Fruit fly (Drosophila melanogaster) whole organism, embryonic: ENCODE results near the gene CG42340.

ENCODE experiments used
- Abd-B ChIP-seq: fragments of 200-800 bp; sonication (Bioruptor generic); optimal IDR thresholded peaks from 2 replicates; lab custom pipeline; 2018; ENCODE audit warnings: missing biosample characterization, mild to moderate bottlenecking, missing genetic modification characterization, moderate library complexity
- Adf1 ChIP-seq: fragments of 200-800 bp; sonication (Bioruptor generic); IDR thresholded peaks from 2 replicates; pipeline ENCODE4 v1.3.6; 2022; ENCODE audit warnings: missing biosample characterization, missing genetic modification characterization
- Antp ChIP-seq: fragments of 200-800 bp; sonication (Bioruptor generic); optimal IDR thresholded peaks from 3 replicates; lab custom pipeline; 2016; ENCODE audit warnings: missing biosample characterization, missing genetic modification characterization
- BEAF-32 ChIP-seq: fragments of 200-800 bp; sonication (Bioruptor generic); optimal IDR thresholded peaks from 3 replicates; lab custom pipeline; 2017; ENCODE audit warnings: missing biosample characterization, missing genetic modification characterization, mild to moderate bottlenecking, moderate library complexity, missing genetic modification reagents
- C15 ChIP-seq: fragments of 200-800 bp; sonication (Bioruptor generic); IDR thresholded peaks from 3 replicates; pipeline ENCODE4 v1.3.6; 2022; ENCODE audit warnings: missing biosample characterization, missing genetic modification characterization
- CG10147 ChIP-seq: fragments of 200-800 bp; sonication (Bioruptor generic); optimal IDR thresholded peaks from 2 replicates; lab custom pipeline; 2019; ENCODE audit warnings: missing biosample characterization, mild to moderate bottlenecking, missing genetic modification characterization, moderate library complexity
- CG10321 ChIP-seq: fragments of 200-800 bp; sonication (Bioruptor generic); IDR thresholded peaks from 2 replicates; pipeline ENCODE4 v1.3.6; 2022; ENCODE audit warnings: missing biosample characterization, missing genetic modification characterization
- CG10565 ChIP-seq: fragments of 200-800 bp; sonication (Bioruptor generic); optimal IDR thresholded peaks from 3 replicates; lab custom pipeline; 2016; ENCODE audit warnings: missing biosample characterization, mild to moderate bottlenecking, missing genetic modification characterization
- CG12236 ChIP-seq: fragments of 200-800 bp; sonication (Bioruptor generic); optimal IDR thresholded peaks from 2 replicates; lab custom pipeline; 2016; ENCODE audit warnings: missing biosample characterization, missing genetic modification characterization
- CG15073 ChIP-seq: fragments of 200-800 bp; sonication (Bioruptor generic); optimal IDR thresholded peaks from 2 replicates; lab custom pipeline; 2016; ENCODE audit warnings: missing biosample characterization, missing genetic modification characterization
- CG1529 ChIP-seq: fragments of 200-800 bp; sonication (Bioruptor generic); optimal IDR thresholded peaks from 3 replicates; lab custom pipeline; 2018; ENCODE audit warnings: missing biosample characterization, missing genetic modification characterization
- CG16863 ChIP-seq: fragments of 200-800 bp; sonication (Bioruptor generic); optimal IDR thresholded peaks from 3 replicates; lab custom pipeline; 2016; ENCODE audit warnings: missing biosample characterization, missing genetic modification characterization
- CG17359 ChIP-seq: fragments of 200-800 bp; sonication (Bioruptor generic); optimal IDR thresholded peaks from 3 replicates; lab custom pipeline; 2018; ENCODE audit warnings: missing biosample characterization, mild to moderate bottlenecking, missing genetic modification characterization, moderate library complexity
- CG2199 ChIP-seq: fragments of 200-800 bp; sonication (Bioruptor generic); IDR thresholded peaks from 3 replicates; pipeline ENCODE4 v1.3.6; 2022; ENCODE audit warnings: missing biosample characterization, missing genetic modification characterization
- CG2678 ChIP-seq: fragments of 200-800 bp; sonication (Bioruptor generic); optimal IDR thresholded peaks from 3 replicates; lab custom pipeline; 2019; ENCODE audit warnings: missing biosample characterization, mild to moderate bottlenecking, missing genetic modification characterization, moderate library complexity
- CG3726 ChIP-seq: fragments of 200-800 bp; sonication (Bioruptor generic); IDR thresholded peaks from 3 replicates; pipeline ENCODE4, ENCODE4 v1.3.6; 2022; ENCODE audit warnings: missing biosample characterization, missing genetic modification characterization
- CG6813 ChIP-seq: fragments of 200-800 bp; sonication (Bioruptor generic); optimal IDR thresholded peaks from 2 replicates; lab custom pipeline; 2017; ENCODE audit warnings: missing biosample characterization, missing genetic modification characterization, mild to moderate bottlenecking, moderate library complexity, missing genetic modification reagents
- CG7928 ChIP-seq: fragments of 200-800 bp; sonication (Bioruptor generic); optimal IDR thresholded peaks from 2 replicates; lab custom pipeline; 2017; ENCODE audit warnings: missing biosample characterization, mild to moderate bottlenecking, missing genetic modification characterization
- CG8290 ChIP-seq, 3 experiments: fragments of 200-800 bp; sonication (Bioruptor generic); optimal IDR thresholded peaks; 2 replicates each; lab custom pipeline; 2016 to 2019; ENCODE audit warnings: missing biosample characterization in 3 of 3, missing genetic modification characterization in 3 of 3, mild to moderate bottlenecking in 2 of 3, moderate library complexity in 1 of 3
- CG8765 ChIP-seq: fragments of 200-800 bp; sonication (Bioruptor generic); IDR thresholded peaks from 2 replicates; pipeline ENCODE4 v1.3.6; 2022; ENCODE audit warnings: missing biosample characterization, missing genetic modification characterization
- D19B ChIP-seq: fragments of 200-800 bp; sonication (Bioruptor generic); optimal IDR thresholded peaks from 2 replicates; lab custom pipeline; 2017; ENCODE audit warnings: missing biosample characterization, mild to moderate bottlenecking, missing genetic modification characterization
- Dad ChIP-seq: fragments of 200-800 bp; sonication (Bioruptor generic); optimal IDR thresholded peaks from 3 replicates; lab custom pipeline; 2016; ENCODE audit warnings: missing biosample characterization, missing genetic modification characterization
- Deaf1 ChIP-seq: fragments of 200-800 bp; optimal IDR thresholded peaks from 3 replicates; lab custom pipeline; 2019; ENCODE audit warnings: missing biosample characterization, mild to moderate bottlenecking, missing genetic modification characterization, moderate library complexity
- Dip2 ChIP-seq: fragments of 200-800 bp; sonication (Bioruptor generic); IDR thresholded peaks from 2 replicates; pipeline ENCODE4 v1.3.6; 2022; ENCODE audit warnings: missing biosample characterization, missing genetic modification characterization
- E2f1 ChIP-seq: fragments of 200-800 bp; sonication (Bioruptor generic); IDR thresholded peaks from 2 replicates; pipeline ENCODE4 v1.3.6; 2022; ENCODE audit warnings: missing biosample characterization, missing genetic modification characterization
- HmgZ ChIP-seq: fragments of 200-800 bp; sonication (Bioruptor generic); optimal IDR thresholded peaks from 2 replicates; lab custom pipeline; 2018; ENCODE audit warnings: missing biosample characterization, mild to moderate bottlenecking, missing genetic modification characterization
- Hr78 ChIP-seq, 2 experiments: fragments of 200-800 bp in 1 of 2; fragments of >200 bp in 1 of 2; sonication (Bioruptor generic) in 1 of 2; optimal IDR thresholded peaks; 2 replicates each; lab custom pipeline; 2017 to 2019; ENCODE audit warnings: missing biosample characterization in 2 of 2, missing genetic modification characterization in 2 of 2, mild to moderate bottlenecking in 1 of 2, moderate library complexity in 1 of 2
- Meics ChIP-seq: fragments of 200-800 bp; sonication (Bioruptor generic); optimal IDR thresholded peaks from 2 replicates; lab custom pipeline; 2017; ENCODE audit warnings: missing biosample characterization, mild to moderate bottlenecking, missing genetic modification characterization
- NfI ChIP-seq: fragments of 200-800 bp; sonication (Bioruptor generic); optimal IDR thresholded peaks from 3 replicates; lab custom pipeline; 2018; ENCODE audit warnings: missing biosample characterization, mild to moderate bottlenecking, missing genetic modification characterization, moderate library complexity
- Ptx1 ChIP-seq: fragments of 200-800 bp; sonication (Bioruptor generic); IDR thresholded peaks from 2 replicates; pipeline ENCODE4 v1.3.6; 2022; ENCODE audit warnings: missing biosample characterization, missing genetic modification characterization
- Sox100B ChIP-seq: fragments of 200-800 bp; sonication (Bioruptor generic); optimal IDR thresholded peaks from 3 replicates; lab custom pipeline; 2018; ENCODE audit warnings: missing biosample characterization, mild to moderate bottlenecking, missing genetic modification characterization
- Xbp1 ChIP-seq: fragments of 200-800 bp; sonication (Bioruptor generic); optimal IDR thresholded peaks from 3 replicates; lab custom pipeline; 2016; ENCODE audit warnings: missing biosample characterization, mild to moderate bottlenecking, missing genetic modification characterization
- bsh ChIP-seq, 2 experiments: fragments of 200-800 bp; sonication (Bioruptor generic); optimal IDR thresholded peaks; 2 replicates each; lab custom pipeline; 2017 to 2018; ENCODE audit warnings: mild to moderate bottlenecking in 2 of 2, missing biosample characterization in 2 of 2, missing genetic modification characterization in 2 of 2, moderate library complexity in 1 of 2
- chinmo ChIP-seq: fragments of 200-800 bp; sonication (Bioruptor generic); IDR thresholded peaks from 4 replicates; pipeline ENCODE4 v1.3.6; 2022; ENCODE audit warnings: missing biosample characterization, missing genetic modification characterization; ENCODE audit not compliant: partially characterized antibody
- dimm ChIP-seq: fragments of 200-800 bp; sonication (Bioruptor generic); IDR thresholded peaks from 2 replicates; pipeline ENCODE4 v1.3.6; 2022; ENCODE audit warnings: missing biosample characterization, missing genetic modification characterization
- ewg ChIP-seq: fragments of 200-800 bp; sonication (Bioruptor generic); optimal IDR thresholded peaks from 3 replicates; lab custom pipeline; 2017; ENCODE audit warnings: mild to moderate bottlenecking, missing biosample characterization, missing genetic modification reagents, missing genetic modification characterization
- eyg ChIP-seq: fragments of 200-800 bp; sonication (Bioruptor generic); optimal IDR thresholded peaks from 3 replicates; lab custom pipeline; 2016; ENCODE audit warnings: missing biosample characterization, missing genetic modification characterization
- fd64A ChIP-seq: fragments of 200-800 bp; sonication (Bioruptor generic); optimal IDR thresholded peaks from 3 replicates; lab custom pipeline; 2018; ENCODE audit warnings: missing biosample characterization, mild to moderate bottlenecking, missing genetic modification characterization
- ftz-f1 ChIP-seq: fragments of 200-800 bp; sonication (Bioruptor generic); optimal IDR thresholded peaks from 2 replicates; lab custom pipeline; 2016; ENCODE audit warnings: missing biosample characterization, missing genetic modification characterization
- gem ChIP-seq: fragments of 200-800 bp; sonication (Bioruptor generic); optimal IDR thresholded peaks from 2 replicates; lab custom pipeline; 2019; ENCODE audit warnings: missing biosample characterization, mild to moderate bottlenecking, missing genetic modification characterization, moderate library complexity
- grau ChIP-seq: fragments of 200-800 bp; optimal IDR thresholded peaks from 3 replicates; lab custom pipeline; 2019; ENCODE audit warnings: missing biosample characterization, mild to moderate bottlenecking, missing genetic modification characterization, moderate library complexity
- hth ChIP-seq: fragments of >200 bp; optimal IDR thresholded peaks from 2 replicates; lab custom pipeline; 2017; ENCODE audit warnings: inconsistent platforms
- kay ChIP-seq: fragments of 200-800 bp; sonication (Bioruptor generic); optimal IDR thresholded peaks from 2 replicates; lab custom pipeline; 2016; ENCODE audit warnings: missing biosample characterization, missing genetic modification characterization
- nerfin-2 ChIP-seq: fragments of 200-800 bp; sonication (Bioruptor generic); IDR thresholded peaks from 2 replicates; pipeline ENCODE4 v1.3.6; 2022; ENCODE audit warnings: missing biosample characterization, missing genetic modification characterization; ENCODE audit not compliant: partially characterized antibody
- ranshi ChIP-seq: fragments of 200-800 bp; sonication (Bioruptor generic); IDR thresholded peaks from 2 replicates; pipeline ENCODE4 v1.3.6; 2022; ENCODE audit warnings: missing biosample characterization, missing genetic modification characterization
- ro ChIP-seq: fragments of 200-800 bp; sonication (Bioruptor generic); IDR thresholded peaks from 2 replicates; pipeline ENCODE4 v1.3.6; 2022; ENCODE audit warnings: missing biosample characterization, missing genetic modification characterization
- seq ChIP-seq: fragments of 200-800 bp; sonication (Bioruptor generic); IDR thresholded peaks from 2 replicates; pipeline ENCODE4 v1.3.6; 2022; ENCODE audit warnings: missing biosample characterization, missing genetic modification characterization
- sna ChIP-seq: fragments of 200-800 bp; sonication (Bioruptor generic); IDR thresholded peaks from 2 replicates; pipeline ENCODE4 v1.3.6; 2022; ENCODE audit warnings: missing biosample characterization, missing genetic modification characterization; ENCODE audit not compliant: partially characterized antibody
- sr ChIP-seq: fragments of 200-800 bp; sonication (Bioruptor generic); IDR thresholded peaks from 3 replicates; pipeline ENCODE4 v1.3.6; 2022; ENCODE audit warnings: missing biosample characterization, missing genetic modification characterization
- z ChIP-seq: fragments of 200-800 bp; sonication (Bioruptor generic); IDR thresholded peaks from 3 replicates; pipeline ENCODE4 v1.3.6; 2022; ENCODE audit warnings: missing biosample characterization, missing genetic modification characterization

CG42340 gene

DNA sequence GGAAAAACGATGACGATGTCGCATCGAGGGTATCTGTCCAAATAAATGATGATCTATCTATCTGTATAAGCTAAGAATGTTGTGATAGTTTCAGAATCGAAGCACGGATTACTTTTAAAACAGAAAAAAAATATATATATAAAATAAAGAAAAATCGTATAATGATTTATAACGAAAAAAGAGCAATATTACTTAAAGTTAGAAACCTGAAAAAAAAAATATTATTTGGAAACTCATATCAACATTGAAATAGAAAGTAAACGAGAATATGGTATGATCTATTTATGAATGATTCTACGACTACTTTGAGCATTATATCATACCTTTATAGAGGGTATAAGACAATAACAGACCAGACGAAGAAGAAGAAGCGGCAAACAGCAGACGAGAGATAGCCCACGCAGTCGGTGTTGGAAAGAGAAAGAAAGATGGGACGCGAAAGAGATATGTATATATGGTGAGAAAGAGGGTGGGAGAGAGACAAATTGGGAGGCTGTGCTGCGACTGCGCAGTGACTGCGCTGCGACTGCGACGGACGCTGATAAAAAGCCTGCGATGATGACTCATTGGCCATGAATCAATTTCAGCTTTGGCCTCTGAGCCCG, 19.5 kb upstream of the CG42340 start (continued):
- TF ChIP-seq CG2199 (GFP tag; lab: Robert Waterston, UW) (no peak), eyg (GFP tag; lab: Kevin White, UChicago) (no peak), Abd-B (GFP tag; lab: Kevin White, UChicago) (peak; percentile 42), dimm (GFP tag; lab: Robert Waterston, UW) (no peak), grau (tag; lab: Kevin White, UChicago) (no peak), CG17359 (tag; lab: Kevin White, UChicago) (no peak), gem (tag; lab: Kevin White, UChicago) (no peak), Sox100B (GFP tag; lab: Kevin White, UChicago) (no peak), z (GFP tag; lab: Robert Waterston, UW) (no peak), CG8290 (GFP tag; optimal IDR thresholded peaks at IDR 0.05; lab: Kevin White, UChicago) (no peak), CG8290 (tag; optimal IDR thresholded peaks at IDR 0.05; lab: Kevin White, UChicago) (peak in 1 of 2 experiments; percentile 27), HmgZ (tag; lab: Kevin White, UChicago) (no peak), ewg (GFP tag; lab: Kevin White, UChicago) (peak; percentile 18), bsh (GFP tag; optimal IDR thresholded peaks at IDR 0.05; lab: Kevin White, UChicago) (peak in 1 of 2 experiments; percentile 22), seq (GFP tag; lab: Robert Waterston, UW) (no peak), BEAF-32 (GFP tag; lab: Kevin White, UChicago) (no peak), E2f1 (GFP tag; lab: Robert Waterston, UW) (0 out of 2 replicates have a peak, but pooled peaks have one; percentile 6), CG1529 (no peak), D19B (peak; percentile 54), ro (no peak), CG8765 (no peak), CG3726 (GFP tag; lab: Robert Waterston, UW) (no peak), CG15073 (GFP tag; lab: Kevin White, UChicago) (no peak), Dip2 (GFP tag; lab: Robert Waterston, UW) (no peak), C15 (GFP tag; lab: Robert Waterston, UW) (no peak), CG16863 (GFP tag; lab: Kevin White, UChicago) (no peak), Ptx1 (0 out of 2 replicates have a peak, but pooled peaks have one; percentile 15), NfI (GFP tag; lab: Kevin White, UChicago) (no peak), Hr78 (GFP tag; optimal IDR thresholded peaks at IDR 0.05; lab: Kevin White, UChicago) (no peak), CG2678 (peak; percentile 33), CG12236 (no peak), CG7928 (no peak), ftz-f1 (GFP tag; lab: Kevin White, UChicago) (no peak), chinmo (GFP tag; lab: Robert Waterston, UW) (peak; percentile 75; the same call in 3 of the 4 replicates), Dad (GFP tag; lab: Kevin White, UChicago) (no peak), nerfin-2 (GFP tag; lab: Robert Waterston, UW) (no peak), sna (GFP tag; lab: Robert Waterston, UW) (no peak), Meics (GFP tag; lab: Kevin White, UChicago) (no peak), sr (GFP tag; lab: Robert Waterston, UW) (peak; percentile 76; the same call in 2 of the 3 replicates), Adf1 (GFP tag; lab: Robert Waterston, UW) (peak; percentile 93), Xbp1 (GFP tag; lab: Kevin White, UChicago) (no peak), kay (GFP tag; lab: Kevin White, UChicago) (peak; percentile 8), Antp (GFP tag; lab: Kevin White, UChicago) (no peak), ranshi (GFP tag; lab: Robert Waterston, UW) (no peak), CG10321 (peak; percentile 42), Deaf1 (tag; lab: Kevin White, UChicago) (peak; percentile 3), CG10147 (GFP tag; lab: Kevin White, UChicago) (no peak), fd64A (GFP tag; lab: Kevin White, UChicago) (no peak), CG6813 (GFP tag; lab: Kevin White, UChicago) (no peak), CG10565 (GFP tag; lab: Kevin White, UChicago) (no peak), hth (lab: Kevin White, UChicago) (no peak)
